Fruit fly (Drosophila melanogaster) whole organism, prepupa: Measurements from ENCODE around the gene Hmr.

Experiments used
- CG16779 ChIP-seq: fragments of 200-800 bp; sonication (Bioruptor generic); optimal IDR thresholded peaks from 3 replicates; lab custom pipeline; 2017; ENCODE audit warnings: missing biosample characterization, mild to moderate bottlenecking, missing genetic modification characterization
- CG7368 ChIP-seq: fragments of 200-800 bp; sonication (Bioruptor generic); optimal IDR thresholded peaks from 3 replicates; lab custom pipeline; 2016; ENCODE audit warnings: missing biosample characterization, missing genetic modification characterization
- CG8632 ChIP-seq: fragments of 200-800 bp; sonication (Bioruptor generic); optimal IDR thresholded peaks from 3 replicates; lab custom pipeline; 2016; ENCODE audit warnings: missing biosample characterization, missing genetic modification characterization
- Gug ChIP-seq: fragments of 200-800 bp; sonication (Bioruptor generic); IDR thresholded peaks from 2 replicates; pipeline ENCODE4 v1.3.6; 2022; ENCODE audit warnings: missing biosample characterization, missing genetic modification characterization
- Hr39 ChIP-seq: fragments of 200-800 bp; sonication (Bioruptor generic); optimal IDR thresholded peaks from 2 replicates; lab custom pipeline; 2016; ENCODE audit warnings: missing biosample characterization, missing genetic modification characterization
- Hr4 ChIP-seq: fragments of 200-800 bp; sonication (Bioruptor generic); optimal IDR thresholded peaks from 3 replicates; lab custom pipeline; 2016; ENCODE audit warnings: missing biosample characterization, missing genetic modification characterization
- Lpt ChIP-seq: fragments of 200-800 bp; sonication (Bioruptor generic); optimal IDR thresholded peaks from 3 replicates; lab custom pipeline; 2016; ENCODE audit warnings: missing biosample characterization, missing genetic modification characterization
- esn ChIP-seq: fragments of 200-800 bp; sonication (Bioruptor generic); optimal IDR thresholded peaks from 2 replicates; lab custom pipeline; 2016; ENCODE audit warnings: missing biosample characterization, mild to moderate bottlenecking, missing genetic modification characterization, moderate library complexity
- ss ChIP-seq, 2 experiments: fragments of 200-800 bp; sonication (Bioruptor generic); optimal IDR thresholded peaks; 2 replicates in 1 of 2; 3 replicates in 1 of 2; lab custom pipeline; 2017 to 2018; ENCODE audit warnings: mild to moderate bottlenecking in 2 of 2, missing biosample characterization in 2 of 2, missing genetic modification characterization in 2 of 2, moderate library complexity in 1 of 2

dm6 chrX:10580459-10581103, 15.1 kb downstream of the Hmr start:
- TF ChIP-seq ss (GFP tag; optimal IDR thresholded peaks at IDR 0.05; lab: Kevin White, UChicago): peak; percentile 22 to 50
- TF ChIP-seq CG8632 (GFP tag; lab: Kevin White, UChicago): peak; percentile 23
- TF ChIP-seq Hr4 (GFP tag; lab: Kevin White, UChicago): peak; percentile 20
- TF ChIP-seq esn (GFP tag; lab: Kevin White, UChicago): no peak
- TF ChIP-seq Lpt (GFP tag; lab: Kevin White, UChicago): no peak
- peak; percentile 29 for TF ChIP-seq CG7368
- TF ChIP-seq CG16779 (tag; lab: Kevin White, UChicago): no peak
- no peak for TF ChIP-seq Hr39
- TF ChIP-seq Gug: no peak
